Worm (Caenorhabditis elegans) whole organism, L3 larva: ENCODE results near the gene F29B9.1.

ENCODE experiments used
- ama-1 ChIP-seq: fragments of 150-350 bp; optimal IDR thresholded peaks from 2 replicates; lab custom pipeline; 2018
- egl-27 ChIP-seq: sonication (generic microtip); optimal IDR thresholded peaks from 4 replicates; lab custom pipeline; 2017; ENCODE audit warnings: missing biosample characterization, missing genetic modification reagents, missing genetic modification characterization
- fos-1 ChIP-seq: fragments of 150-350 bp; optimal IDR thresholded peaks from 2 replicates; lab custom pipeline; 2014; ENCODE audit warnings: missing biosample characterization, missing genetic modification characterization
- nhr-12 ChIP-seq: fragments of 150-350 bp; optimal IDR thresholded peaks from 2 replicates; lab custom pipeline; 2014; ENCODE audit warnings: missing biosample characterization, missing genetic modification characterization
- nhr-28 ChIP-seq: fragments of 150-350 bp; optimal IDR thresholded peaks from 2 replicates; lab custom pipeline; 2014; ENCODE audit warnings: missing biosample characterization, missing genetic modification characterization
- nhr-76 ChIP-seq: fragments of 150-350 bp; sonication (generic microtip); optimal IDR thresholded peaks from 5 replicates; lab custom pipeline; 2014; ENCODE audit warnings: missing biosample characterization, missing genetic modification characterization
- snpc-4 ChIP-seq: fragments of 150-350 bp; optimal IDR thresholded peaks from 2 replicates; lab custom pipeline; 2014; ENCODE audit warnings: missing biosample characterization, missing genetic modification characterization
- ztf-4 ChIP-seq: fragments of 150-350 bp; optimal IDR thresholded peaks from 2 replicates; lab custom pipeline; 2014; ENCODE audit warnings: missing biosample characterization, missing genetic modification characterization

ce11 chrIV:4652962-4653361 is 12.2 kb upstream of the F29B9.1 start, which contains the start of gene psr-1:
- TF ChIP-seq fos-1 (tag; lab: Kevin White, UChicago) (no peak), ztf-4 (tag; lab: Kevin White, UChicago) (no peak), snpc-4 (no peak), ama-1 (lab: Kevin White, UChicago) (no peak), nhr-76 (tag; lab: Kevin White, UChicago) (no peak), nhr-12 (no peak), egl-27 (tag; lab: Kevin White, UChicago) (no peak), nhr-28 (no peak)
